Worm (Caenorhabditis elegans) whole organism, late embryonic: Measurements from ENCODE around the gene rnp-4.

Experiments used
- ceh-19 ChIP-seq: fragments of 200-800 bp; sonication (Bioruptor generic); optimal IDR thresholded peaks from 2 replicates; lab custom pipeline; 2018; ENCODE audit warnings: mild to moderate bottlenecking, missing genetic modification characterization, missing compliant biosample characterization
- lin-11 ChIP-seq: fragments of 200-800 bp; sonication (Bioruptor generic); optimal IDR thresholded peaks from 2 replicates; lab custom pipeline; 2018; ENCODE audit warnings: mild to moderate bottlenecking, missing genetic modification characterization, missing compliant biosample characterization
- madf-2 ChIP-seq: sonication (generic microtip); optimal IDR thresholded peaks from 2 replicates; lab custom pipeline; 2017; ENCODE audit warnings: missing genetic modification characterization, missing compliant biosample characterization
- sox-4 ChIP-seq: sonication (generic microtip); optimal IDR thresholded peaks from 2 replicates; lab custom pipeline; 2017; ENCODE audit warnings: mild to moderate bottlenecking, missing genetic modification characterization, inconsistent platforms, missing compliant biosample characterization

DNA sequence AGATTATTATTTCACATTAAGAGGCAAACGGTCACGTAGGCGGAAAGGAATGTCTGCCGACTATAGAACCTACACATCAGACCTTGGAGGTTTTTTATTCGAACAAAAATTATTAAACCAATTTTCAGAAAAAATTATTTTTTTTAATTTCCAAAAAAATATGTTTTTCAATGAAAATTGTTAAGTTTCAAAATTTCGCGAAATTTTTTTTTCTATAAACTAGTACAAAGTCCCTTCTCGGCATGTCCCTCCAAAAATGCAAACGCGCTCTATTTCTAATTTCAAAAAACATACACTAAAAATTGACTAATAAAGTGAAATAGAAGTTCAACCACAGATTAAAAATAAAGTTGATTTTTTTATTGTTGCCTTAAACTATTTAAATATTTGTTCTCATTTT, 41.1 kb upstream of the rnp-4 start, which contains the start of gene ckb-1:
- no peak for TF ChIP-seq lin-11 (tag; lab: Kevin White, UChicago)
- no peak for TF ChIP-seq madf-2 (tag; lab: Kevin White, UChicago)
- no peak for TF ChIP-seq sox-4 (tag; lab: Kevin White, UChicago)
- TF ChIP-seq ceh-19: no peak
